Worm (Caenorhabditis elegans): Measurements from ENCODE around the gene tbc-19.

ce11 chrX:13969257-13969968 lies 42.9 kb downstream of the tbc-19 start:
- TF ChIP-seq fkh-10 (GFP tag; optimal IDR thresholded peaks at IDR 0.05), result no peak
- no peak for TF ChIP-seq pha-4 (tag; optimal IDR thresholded peaks at IDR 0.05)
- TF ChIP-seq nhr-11 (tag; optimal IDR thresholded peaks at IDR 0.05), result no peak
